Fruit fly (Drosophila melanogaster) whole organism, prepupa: ENCODE data around the gene CG43198.

Source experiments
- CG10669 ChIP-seq: fragments of 200-800 bp; sonication (Bioruptor generic); optimal IDR thresholded peaks from 3 replicates; lab custom pipeline; 2018; ENCODE audit warnings: missing biosample characterization, mild to moderate bottlenecking, missing genetic modification characterization, moderate library complexity
- CG11294 ChIP-seq: fragments of 200-800 bp; sonication (Bioruptor generic); IDR thresholded peaks from 2 replicates; pipeline ENCODE4 v1.3.6; 2022; ENCODE audit warnings: missing biosample characterization, missing genetic modification characterization
- CG11902 ChIP-seq: fragments of 200-800 bp; sonication (Bioruptor generic); optimal IDR thresholded peaks from 3 replicates; lab custom pipeline; 2016; ENCODE audit warnings: missing biosample characterization, missing genetic modification characterization
- CG3032 ChIP-seq: fragments of 200-800 bp; optimal IDR thresholded peaks from 2 replicates; lab custom pipeline; 2019; ENCODE audit warnings: missing biosample characterization, mild to moderate bottlenecking, missing genetic modification characterization, moderate library complexity
- CG31627 ChIP-seq: fragments of 200-800 bp; sonication (Bioruptor generic); optimal IDR thresholded peaks from 3 replicates; lab custom pipeline; 2016; ENCODE audit warnings: missing biosample characterization, missing genetic modification characterization
- CG32006 ChIP-seq: fragments of 200-800 bp; sonication (Bioruptor generic); optimal IDR thresholded peaks from 3 replicates; lab custom pipeline; 2017; ENCODE audit warnings: missing biosample characterization, mild to moderate bottlenecking, missing genetic modification characterization
- CG34406 ChIP-seq: fragments of 200-800 bp; sonication (Bioruptor generic); optimal IDR thresholded peaks from 3 replicates; lab custom pipeline; 2016; ENCODE audit warnings: missing biosample characterization, missing genetic modification characterization
- CG3919 ChIP-seq: fragments of 200-800 bp; sonication (Bioruptor generic); optimal IDR thresholded peaks from 3 replicates; lab custom pipeline; 2016; ENCODE audit warnings: missing biosample characterization, missing genetic modification characterization
- CG6163 ChIP-seq: fragments of 200-800 bp; sonication (Bioruptor generic); IDR thresholded peaks from 3 replicates; pipeline ENCODE4 v1.3.6; 2022; ENCODE audit warnings: missing biosample characterization, missing genetic modification characterization
- CG6276 ChIP-seq: fragments of 200-800 bp; sonication (Bioruptor generic); optimal IDR thresholded peaks from 2 replicates; lab custom pipeline; 2017; ENCODE audit warnings: missing biosample characterization, mild to moderate bottlenecking, missing genetic modification characterization
- CG6792 ChIP-seq: fragments of 200-800 bp; sonication (Bioruptor generic); optimal IDR thresholded peaks from 3 replicates; lab custom pipeline; 2016; ENCODE audit warnings: missing biosample characterization, missing genetic modification characterization
- CG6808 ChIP-seq: fragments of 200-800 bp; sonication (Bioruptor generic); optimal IDR thresholded peaks from 3 replicates; lab custom pipeline; 2017; ENCODE audit warnings: missing biosample characterization, missing genetic modification characterization, mild to moderate bottlenecking, moderate library complexity, missing genetic modification reagents
- CG6854 ChIP-seq: fragments of 200-800 bp; sonication (Bioruptor generic); optimal IDR thresholded peaks from 2 replicates; lab custom pipeline; 2017; ENCODE audit warnings: missing biosample characterization, mild to moderate bottlenecking, missing genetic modification characterization
- CG7368 ChIP-seq: fragments of 200-800 bp; sonication (Bioruptor generic); optimal IDR thresholded peaks from 3 replicates; lab custom pipeline; 2016; ENCODE audit warnings: missing biosample characterization, missing genetic modification characterization
- CG8119 ChIP-seq: fragments of 200-800 bp; sonication (Bioruptor generic); IDR thresholded peaks from 3 replicates; pipeline ENCODE4 v1.3.6; 2022; ENCODE audit warnings: missing biosample characterization, missing genetic modification characterization
- Eip93F ChIP-seq: fragments of 200-800 bp; sonication (Bioruptor generic); optimal IDR thresholded peaks from 2 replicates; lab custom pipeline; 2016; ENCODE audit warnings: missing biosample characterization, mild to moderate bottlenecking, missing genetic modification characterization
- Ets21C ChIP-seq: fragments of 200-800 bp; sonication (Bioruptor generic); optimal IDR thresholded peaks from 3 replicates; lab custom pipeline; 2016; ENCODE audit warnings: missing biosample characterization, missing genetic modification characterization
- Ets96B ChIP-seq: fragments of 200-800 bp; optimal IDR thresholded peaks from 2 replicates; lab custom pipeline; 2019; ENCODE audit warnings: missing biosample characterization, mild to moderate bottlenecking, missing genetic modification characterization, moderate library complexity
- Hr39 ChIP-seq: fragments of 200-800 bp; sonication (Bioruptor generic); optimal IDR thresholded peaks from 2 replicates; lab custom pipeline; 2016; ENCODE audit warnings: missing biosample characterization, missing genetic modification characterization
- Lpt ChIP-seq: fragments of 200-800 bp; sonication (Bioruptor generic); optimal IDR thresholded peaks from 3 replicates; lab custom pipeline; 2016; ENCODE audit warnings: missing biosample characterization, missing genetic modification characterization
- OdsH ChIP-seq: fragments of 200-800 bp; sonication (Bioruptor generic); optimal IDR thresholded peaks from 3 replicates; lab custom pipeline; 2016; ENCODE audit warnings: missing biosample characterization, missing genetic modification characterization
- Smox ChIP-seq: fragments of 200-800 bp; sonication (Bioruptor generic); optimal IDR thresholded peaks from 3 replicates; lab custom pipeline; 2016; ENCODE audit warnings: missing biosample characterization, missing genetic modification characterization
- Sox14 ChIP-seq: fragments of 200-800 bp; sonication (Bioruptor generic); optimal IDR thresholded peaks from 3 replicates; lab custom pipeline; 2016; ENCODE audit warnings: missing biosample characterization, missing genetic modification characterization
- dac ChIP-seq: fragments of 200-800 bp; sonication (Bioruptor generic); optimal IDR thresholded peaks from 2 replicates; lab custom pipeline; 2017; ENCODE audit warnings: missing biosample characterization, mild to moderate bottlenecking, missing genetic modification characterization
- eg ChIP-seq: fragments of 200-800 bp; sonication (Bioruptor generic); IDR thresholded peaks from 3 replicates; pipeline ENCODE4 v1.3.6; 2022; ENCODE audit warnings: missing biosample characterization, missing genetic modification characterization
- esn ChIP-seq: fragments of 200-800 bp; sonication (Bioruptor generic); optimal IDR thresholded peaks from 2 replicates; lab custom pipeline; 2016; ENCODE audit warnings: missing biosample characterization, mild to moderate bottlenecking, missing genetic modification characterization, moderate library complexity
- fd59A ChIP-seq: fragments of 200-800 bp; sonication (Bioruptor generic); optimal IDR thresholded peaks from 2 replicates; lab custom pipeline; 2017; ENCODE audit warnings: missing biosample characterization, mild to moderate bottlenecking, missing genetic modification characterization, missing genetic modification reagents
- fkh ChIP-seq: fragments of 200-800 bp; sonication (Bioruptor generic); optimal IDR thresholded peaks from 3 replicates; lab custom pipeline; 2017; ENCODE audit warnings: missing biosample characterization, mild to moderate bottlenecking, missing genetic modification characterization, moderate library complexity
- salr ChIP-seq, 2 experiments: fragments of 200-800 bp; sonication (Bioruptor generic); optimal IDR thresholded peaks; 3 replicates each; lab custom pipeline; 2016 to 2018; ENCODE audit warnings: missing biosample characterization in 2 of 2, missing genetic modification characterization in 2 of 2, mild to moderate bottlenecking in 1 of 2
- ss ChIP-seq, 2 experiments: fragments of 200-800 bp; sonication (Bioruptor generic); optimal IDR thresholded peaks; 2 replicates in 1 of 2; 3 replicates in 1 of 2; lab custom pipeline; 2017 to 2018; ENCODE audit warnings: mild to moderate bottlenecking in 2 of 2, missing biosample characterization in 2 of 2, missing genetic modification characterization in 2 of 2, moderate library complexity in 1 of 2
- topi ChIP-seq: fragments of 200-800 bp; sonication (Bioruptor generic); optimal IDR thresholded peaks from 3 replicates; lab custom pipeline; 2016; ENCODE audit warnings: missing biosample characterization, missing genetic modification characterization

The CG43198 gene

dm6 chrX:7451909-7452308 lies 1.2 kb downstream of the CG43198 start, which contains the start of gene CG11368:
TSS of gene CG11368 (plus strand) at chrX:7452209.
- TF ChIP-seq Ets21C (GFP tag; lab: Kevin White, UChicago) (no peak), OdsH (GFP tag; lab: Kevin White, UChicago) (no peak), Smox (GFP tag; lab: Kevin White, UChicago) (no peak), dac (no peak), Hr39 (GFP tag; lab: Kevin White, UChicago) (no peak), CG6276 (GFP tag; lab: Kevin White, UChicago) (no peak), Lpt (no peak), fkh (GFP tag; lab: Kevin White, UChicago) (no peak), CG31627 (GFP tag; lab: Kevin White, UChicago) (no peak), CG8119 (GFP tag; lab: Robert Waterston, UW) (no peak)

- TF ChIP-seq CG6276 (GFP tag; lab: Kevin White, UChicago) = peak; percentile 3
- no peak for TF ChIP-seq ss (GFP tag; optimal IDR thresholded peaks at IDR 0.05; lab: Kevin White, UChicago)
Observed at dm6 chrX:7445023-7445422, 8.1 kb downstream of the CG43198 start.

dm6 chrX:7432393-7432792 lies 20.7 kb downstream of the CG43198 start:
- TF ChIP-seq CG6276 (GFP tag; lab: Kevin White, UChicago) (no peak), CG6163 (no peak), CG6792 (GFP tag; lab: Kevin White, UChicago) (no peak), CG6808 (GFP tag; lab: Kevin White, UChicago) (no peak), Eip93F (GFP tag; lab: Kevin White, UChicago) (no peak)

- TF ChIP-seq CG11902 (GFP tag; lab: Kevin White, UChicago) (no peak), esn (GFP tag; lab: Kevin White, UChicago) (no peak), CG6276 (GFP tag; lab: Kevin White, UChicago) (no peak), Eip93F (GFP tag; lab: Kevin White, UChicago) (no peak), CG8119 (GFP tag; lab: Robert Waterston, UW) (no peak), CG6808 (GFP tag; lab: Kevin White, UChicago) (no peak), Ets96B (no peak), CG6792 (GFP tag; lab: Kevin White, UChicago) (no peak), CG34406 (GFP tag; lab: Kevin White, UChicago) (no peak), fd59A (GFP tag; lab: Kevin White, UChicago) (no peak), CG6854 (GFP tag; lab: Kevin White, UChicago) (no peak), topi (GFP tag; lab: Kevin White, UChicago) (no peak), CG10669 (GFP tag; lab: Kevin White, UChicago) (no peak), CG32006 (GFP tag; lab: Kevin White, UChicago) (no peak), salr (GFP tag; optimal IDR thresholded peaks at IDR 0.05; lab: Kevin White, UChicago) (no peak)
Observed at dm6 chrX:7425643-7426042, 27.5 kb downstream of the CG43198 start, which contains the start of gene CG32726. TSS of gene CG32726 (minus strand) at chrX:7425743.

- no peak for TF ChIP-seq CG3919 (GFP tag; lab: Kevin White, UChicago)
Observed at dm6 chrX:7424742-7425141, 28.4 kb downstream of the CG43198 start, which contains the start of gene CG15036. TSS of gene CG15036 (minus strand) at chrX:7424842.

dm6 chrX:7422577-7422976 lies 30.6 kb downstream of the CG43198 start:
- TF ChIP-seq CG3032 (tag; lab: Kevin White, UChicago) (no peak), CG11294 (GFP tag; lab: Robert Waterston, UW) (no peak), Hr39 (GFP tag; lab: Kevin White, UChicago) (no peak), CG7368 (no peak), Sox14 (no peak), eg (GFP tag; lab: Robert Waterston, UW) (no peak), CG6792 (GFP tag; lab: Kevin White, UChicago) (no peak)
